Worm (Caenorhabditis elegans): ENCODE results near the gene T16A1.4.

DNA sequence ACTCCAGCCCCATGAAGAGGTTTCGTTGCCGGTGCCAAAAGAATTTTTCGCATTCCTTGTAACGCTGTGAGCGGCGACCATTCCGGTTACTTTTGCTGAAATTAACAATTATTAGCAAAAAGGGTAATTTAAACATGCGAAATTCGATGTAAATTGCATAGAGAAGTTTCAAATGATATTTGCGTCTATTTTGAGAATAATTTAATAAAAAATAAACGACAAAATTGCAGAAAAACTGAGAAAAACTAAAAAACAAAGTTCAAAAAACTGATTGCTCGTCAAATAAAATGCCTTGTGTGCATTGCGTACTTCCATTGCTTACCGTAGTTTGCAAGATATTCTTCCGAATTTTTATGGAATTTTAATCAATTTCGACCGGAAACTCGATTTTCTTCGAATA is 35.9 kb upstream of the T16A1.4 start, which contains the start of gene bath-24:
- TF ChIP-seq ama-1 (optimal IDR thresholded peaks at IDR 0.05) (no peak), hmbx-1 (tag; optimal IDR thresholded peaks at IDR 0.05) (no peak), flt-1 (GFP tag; IDR thresholded peaks at IDR 0.05) (no peak), ceh-36 (tag; optimal IDR thresholded peaks at IDR 0.05) (no peak), aly-1 (tag; optimal IDR thresholded peaks at IDR 0.05) (no peak), scrt-1 (GFP tag; IDR thresholded peaks at IDR 0.05) (no peak), sea-1 (GFP tag; conservative IDR thresholded peaks at IDR 0.05) (no peak), tbx-37 (GFP tag; conservative IDR thresholded peaks at IDR 0.05) (no peak), tbx-11 (GFP tag; IDR thresholded peaks at IDR 0.05) (no peak), F13C5.2 (tag; optimal IDR thresholded peaks at IDR 0.05) (no peak)

All from whole organism, early embryonic.